Worm (Caenorhabditis elegans) whole organism, young adult: ENCODE results near the gene acdh-7.

Experiments
- ceh-58 ChIP-seq: fragments of 200-800 bp; sonication (Bioruptor generic); IDR thresholded peaks from 2 replicates; pipeline ENCODE4 v1.3.6; 2022; ENCODE audit warnings: missing genetic modification characterization, missing compliant biosample characterization
- mcd-1 ChIP-seq: fragments of 200-800 bp; sonication (Bioruptor generic); IDR thresholded peaks from 2 replicates; pipeline ENCODE4 v1.3.6; 2022; ENCODE audit warnings: missing genetic modification reagents, missing genetic modification characterization, missing compliant biosample characterization
- mxl-1 ChIP-seq: sonication (generic microtip); optimal IDR thresholded peaks from 2 replicates; lab custom pipeline; 2016; ENCODE audit warnings: missing genetic modification characterization, missing compliant biosample characterization
- pha-4 ChIP-seq: fragments of 150-350 bp; sonication (generic microtip); optimal IDR thresholded peaks from 2 replicates; lab custom pipeline; 2014; ENCODE audit warnings: missing biosample characterization, missing genetic modification reagents, missing genetic modification characterization
- rcor-1 ChIP-seq: fragments of 200-800 bp; sonication (Bioruptor generic); IDR thresholded peaks from 2 replicates; pipeline ENCODE4 v1.3.6; 2022; ENCODE audit warnings: missing genetic modification reagents, missing genetic modification characterization, missing compliant biosample characterization
- sea-2 ChIP-seq: fragments of 200-800 bp; sonication (Bioruptor generic); IDR thresholded peaks from 2 replicates; pipeline ENCODE4 v1.3.6; 2022; ENCODE audit warnings: missing genetic modification characterization, missing compliant biosample characterization
- snpc-1.3 ChIP-seq: sonication (generic microtip); optimal IDR thresholded peaks from 2 replicates; lab custom pipeline; 2017; ENCODE audit warnings: missing genetic modification characterization, mild to moderate bottlenecking, missing compliant biosample characterization, antibody characterized with exemption, moderate library complexity, missing genotype, missing genetic modification reagents; ENCODE audit not compliant: insufficient read depth
- snpc-4 ChIP-seq, 5 experiments: fragments of 150-350 bp in 1 of 5; sonication (generic microtip) in 4 of 5; optimal IDR thresholded peaks; 2 replicates each; lab custom pipeline; 2014 to 2018; ENCODE audit warnings: missing genetic modification characterization in 5 of 5, missing biosample characterization in 3 of 5, antibody characterized with exemption in 2 of 5, mild to moderate bottlenecking in 2 of 5, missing compliant biosample characterization in 2 of 5, missing genotype in 2 of 5, moderate library complexity in 2 of 5, missing genetic modification reagents in 1 of 5
- ztf-28 ChIP-seq: fragments of 200-800 bp; sonication (Bioruptor generic); IDR thresholded peaks from 2 replicates; pipeline ENCODE4 v1.3.6; 2022; ENCODE audit warnings: missing genetic modification reagents, missing genetic modification characterization, missing compliant biosample characterization

DNA sequence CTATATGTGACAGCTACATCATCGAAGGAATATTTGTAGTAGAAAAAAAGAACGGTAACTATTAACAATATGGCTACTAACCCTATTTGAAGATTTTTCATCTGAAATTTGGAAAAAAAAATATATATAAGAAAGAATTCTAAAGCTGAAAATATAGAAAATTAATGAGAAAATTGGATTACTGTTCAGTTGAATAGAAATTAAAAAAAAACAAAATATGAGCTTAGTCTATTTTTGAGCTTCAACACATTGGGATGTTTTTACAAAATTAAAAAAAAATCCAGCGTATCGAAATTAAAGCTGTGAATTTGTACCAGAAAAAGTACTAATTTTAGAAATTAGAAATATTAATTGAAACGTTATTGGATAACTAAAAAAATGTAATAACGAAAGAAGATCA lies 7.6 kb downstream of the acdh-7 start, which contains the start of gene T08G2.2:
- TF ChIP-seq ceh-58 (GFP tag; lab: Robert Waterston, UW) (no peak), snpc-1.3 (tag; lab: Kevin White, UChicago) (no peak), sea-2 (GFP tag; lab: Robert Waterston, UW) (no peak), mcd-1 (GFP tag; lab: Robert Waterston, UW) (no peak), snpc-4 (GFP tag; optimal IDR thresholded peaks at IDR 0.05; lab: Kevin White, UChicago) (no peak), snpc-4 (tag; optimal IDR thresholded peaks at IDR 0.05; lab: Kevin White, UChicago) (no peak), mxl-1 (tag; lab: Kevin White, UChicago) (no peak), pha-4 (no peak), rcor-1 (GFP tag; lab: Robert Waterston, UW) (no peak), ztf-28 (GFP tag; lab: Robert Waterston, UW) (no peak)
